Worm (Caenorhabditis elegans): ENCODE data around the gene chhy-1.

ce11 chrII:8610085-8610484 is 7.3 kb downstream of the chhy-1 start, which contains the start of gene F28C6.9:
- TF ChIP-seq madf-2 (tag; optimal IDR thresholded peaks at IDR 0.05) (no peak), ceh-9 (tag; optimal IDR thresholded peaks at IDR 0.05) (no peak), rnt-1 (tag; optimal IDR thresholded peaks at IDR 0.05) (no peak), ama-1 (optimal IDR thresholded peaks at IDR 0.05) (no peak)
